Worm (Caenorhabditis elegans): ENCODE measurements around the gene bus-5.

DNA sequence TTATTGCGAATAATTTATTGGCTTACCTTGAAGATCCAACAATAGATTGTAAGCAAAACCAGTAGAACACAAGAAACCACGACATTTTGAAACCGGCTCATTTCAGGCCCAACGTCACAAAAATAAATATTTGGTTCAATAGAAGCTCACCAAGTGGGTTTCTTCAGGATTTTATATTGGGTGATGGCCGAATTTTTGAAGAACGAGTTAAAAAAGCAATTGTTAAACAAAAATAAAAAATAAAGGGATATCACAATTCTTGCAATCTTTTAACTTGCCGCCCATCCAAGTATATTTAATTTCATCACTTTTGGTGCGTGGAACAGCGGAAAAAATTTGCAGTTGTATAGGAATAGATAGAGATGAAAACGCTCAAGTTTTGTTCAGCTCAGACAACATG, 16.1 kb downstream of the bus-5 start, which contains the start of gene T21D9.2:
- TF ChIP-seq ztf-4 (tag; optimal IDR thresholded peaks at IDR 0.05) (no peak), unc-62 (GFP tag; optimal IDR thresholded peaks at IDR 0.05) (no peak), ztf-11 (tag; optimal IDR thresholded peaks at IDR 0.05) (no peak), elt-1 (tag; optimal IDR thresholded peaks at IDR 0.05) (no peak), nhr-6 (tag; optimal IDR thresholded peaks at IDR 0.05) (no peak), egl-27 (tag; optimal IDR thresholded peaks at IDR 0.05) (no peak), lsy-2 (tag; optimal IDR thresholded peaks at IDR 0.05) (no peak), R02D3.7 (tag; optimal IDR thresholded peaks at IDR 0.05) (no peak), crh-2 (tag; optimal IDR thresholded peaks at IDR 0.05) (no peak), snpc-4 (tag; optimal IDR thresholded peaks at IDR 0.05) (no peak), aly-2 (tag; optimal IDR thresholded peaks at IDR 0.05) (no peak)
